Worm (Caenorhabditis elegans): ENCODE measurements around the gene nhr-214.
A peak's percentile ranks its signal among the peaks of the same experiment; 100 is the strongest.

The nhr-214 gene

DNA sequence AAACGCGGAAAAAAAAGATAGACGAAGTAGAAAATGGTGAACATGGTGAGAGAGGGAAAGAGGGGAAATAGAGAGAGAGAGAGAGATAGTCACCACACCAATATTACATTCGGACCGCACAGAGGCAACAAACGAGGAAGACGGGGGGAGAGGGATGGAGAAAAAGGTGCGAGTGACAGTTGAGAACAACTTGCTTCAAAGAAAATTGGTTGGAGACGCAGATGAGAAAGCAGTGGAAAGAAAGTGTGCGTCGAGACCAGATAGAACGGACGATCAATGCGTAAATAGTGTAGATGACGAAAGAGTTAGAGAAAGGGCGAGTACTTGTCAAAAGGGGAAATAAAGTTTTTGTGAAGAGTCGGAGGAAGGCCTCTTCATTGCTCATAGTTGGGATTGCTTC lies 31.5 kb downstream of the nhr-214 start:
- TF ChIP-seq hif-1 (tag; optimal IDR thresholded peaks at IDR 0.05) (peak in 1 of 2 experiments; percentile 67), hlh-30 (tag; optimal IDR thresholded peaks at IDR 0.05; ENCODE audit: insufficient read depth) (peak; percentile 82), pha-4 (GFP tag; IDR thresholded peaks at IDR 0.05) (0 out of 2 replicates have a peak, but pooled peaks have one; percentile 14), pha-4 (tag; optimal IDR thresholded peaks at IDR 0.05) (peak; percentile 58), set-16 (GFP tag; IDR thresholded peaks at IDR 0.05) (peak; percentile 21; the same call in 1 of the 2 replicates), pqm-1 (tag; optimal IDR thresholded peaks at IDR 0.05) (peak; percentile 14), mxl-2 (GFP tag; conservative IDR thresholded peaks at IDR 0.05) (no peak), jun-1 (tag; optimal IDR thresholded peaks at IDR 0.05) (peak; percentile 42), daf-16 (GFP tag; optimal IDR thresholded peaks at IDR 0.05) (peak in 1 of 2 experiments; percentile 30), daf-16 (tag; optimal IDR thresholded peaks at IDR 0.05) (peak; percentile 56), nhr-77 (tag; optimal IDR thresholded peaks at IDR 0.05) (peak; percentile 15), ceh-62 (tag; optimal IDR thresholded peaks at IDR 0.05) (no peak), ztf-7 (tag; optimal IDR thresholded peaks at IDR 0.05) (no peak), spr-1 (tag; optimal IDR thresholded peaks at IDR 0.05) (peak; percentile 30), lir-3 (tag; optimal IDR thresholded peaks at IDR 0.05) (no peak), unc-62 (GFP tag; optimal IDR thresholded peaks at IDR 0.05 in 1 of 2) (peak in 1 of 2 experiments; percentile 99), unc-62 (tag; optimal IDR thresholded peaks at IDR 0.05) (no peak), dve-1 (tag; optimal IDR thresholded peaks at IDR 0.05; ENCODE audit: insufficient read depth) (peak; percentile 75), ceh-28 (tag; optimal IDR thresholded peaks at IDR 0.05) (peak; percentile 40), dmd-6 (GFP tag; IDR thresholded peaks at IDR 0.05) (peak; percentile 68), F49E8.2 (tag; optimal IDR thresholded peaks at IDR 0.05; ENCODE audit: borderline replicate concordance) (no peak), mdl-1 (tag; optimal IDR thresholded peaks at IDR 0.05) (peak; percentile 29 to 79), lin-38 (GFP tag; IDR thresholded peaks at IDR 0.05) (peak; percentile 20; the same call in 1 of the 2 replicates), egl-27 (tag; optimal IDR thresholded peaks at IDR 0.05) (peak; percentile 44), nhr-48 (tag; optimal IDR thresholded peaks at IDR 0.05) (peak; percentile 54), F37D6.2 (tag; optimal IDR thresholded peaks at IDR 0.05) (peak; percentile 46), gei-8 (GFP tag; optimal IDR thresholded peaks at IDR 0.05) (no peak), daf-8 (GFP tag; IDR thresholded peaks at IDR 0.05) (no peak), egl-43 (GFP tag; IDR thresholded peaks at IDR 0.05) (peak; percentile 64), aly-2 (tag; optimal IDR thresholded peaks at IDR 0.05) (no peak), madf-5 (GFP tag; IDR thresholded peaks at IDR 0.05) (no peak), nhr-111 (GFP tag; optimal IDR thresholded peaks at IDR 0.05) (no peak), nhr-10 (tag; optimal IDR thresholded peaks at IDR 0.05) (peak; percentile 65), ceh-20 (GFP tag; IDR thresholded peaks at IDR 0.05) (0 out of 2 replicates have a peak, but pooled peaks have one; percentile 55), lsy-2 (tag; optimal IDR thresholded peaks at IDR 0.05) (peak; percentile 77 to 81), mes-2 (tag; optimal IDR thresholded peaks at IDR 0.05; ENCODE audit: poor library complexity, severe bottlenecking) (peak; percentile 74), fkh-10 (GFP tag; optimal IDR thresholded peaks at IDR 0.05) (peak; percentile 87), R02D3.7 (tag; optimal IDR thresholded peaks at IDR 0.05) (peak; percentile 13), duxl-1 (tag; optimal IDR thresholded peaks at IDR 0.05; ENCODE audit: poor library complexity) (peak; percentile 38), nhr-25 (tag; optimal IDR thresholded peaks at IDR 0.05; ENCODE audit: borderline replicate concordance, insufficient read depth) (peak; percentile 17), lim-7 (GFP tag; IDR thresholded peaks at IDR 0.05) (no peak), tra-1 (GFP tag; IDR thresholded peaks at IDR 0.05) (no peak), cey-2 (tag; optimal IDR thresholded peaks at IDR 0.05; ENCODE audit: borderline replicate concordance, insufficient read depth) (no peak), aha-1 (tag) (peak; percentile 48), nhr-11 (tag; optimal IDR thresholded peaks at IDR 0.05) (peak; percentile 86), mxl-3 (GFP tag; optimal IDR thresholded peaks at IDR 0.05) (peak; percentile 64), nhr-6 (tag; optimal IDR thresholded peaks at IDR 0.05) (peak; percentile 44), zip-11 (GFP tag; IDR thresholded peaks at IDR 0.05) (no peak), ctbp-1 (GFP tag; IDR thresholded peaks at IDR 0.05) (peak; percentile 84), arid-1 (GFP tag; conservative IDR thresholded peaks at IDR 0.05) (peak; percentile 53; the same call in 1 of the 2 replicates), rbr-2 (tag; optimal IDR thresholded peaks at IDR 0.05) (peak; percentile 88)

All from whole organism, L4 larva.